Fruit fly (Drosophila melanogaster) whole organism, pupa: ENCODE data around the gene CG16713.

Experiments
- CG32121 ChIP-seq: fragments of 200-800 bp; sonication (Bioruptor generic); IDR thresholded peaks from 2 replicates; pipeline ENCODE4 v1.3.6; 2022; ENCODE audit warnings: missing biosample characterization, missing genetic modification characterization
- CG34367 ChIP-seq: fragments of 200-800 bp; sonication (Bioruptor generic); optimal IDR thresholded peaks from 2 replicates; lab custom pipeline; 2018; ENCODE audit warnings: missing biosample characterization, mild to moderate bottlenecking, missing genetic modification characterization
- CG9948 ChIP-seq: fragments of 200-800 bp; sonication (Bioruptor generic); optimal IDR thresholded peaks from 2 replicates; lab custom pipeline; 2018; ENCODE audit warnings: missing biosample characterization, mild to moderate bottlenecking, missing genetic modification characterization, moderate library complexity
- Pif1A ChIP-seq: fragments of 200-800 bp; sonication (Bioruptor generic); optimal IDR thresholded peaks from 3 replicates; lab custom pipeline; 2016; ENCODE audit warnings: missing biosample characterization, missing genetic modification characterization
- gl ChIP-seq: fragments of 200-800 bp; sonication (Bioruptor generic); optimal IDR thresholded peaks from 2 replicates; lab custom pipeline; 2018; ENCODE audit warnings: missing biosample characterization, mild to moderate bottlenecking, missing genetic modification characterization

DNA sequence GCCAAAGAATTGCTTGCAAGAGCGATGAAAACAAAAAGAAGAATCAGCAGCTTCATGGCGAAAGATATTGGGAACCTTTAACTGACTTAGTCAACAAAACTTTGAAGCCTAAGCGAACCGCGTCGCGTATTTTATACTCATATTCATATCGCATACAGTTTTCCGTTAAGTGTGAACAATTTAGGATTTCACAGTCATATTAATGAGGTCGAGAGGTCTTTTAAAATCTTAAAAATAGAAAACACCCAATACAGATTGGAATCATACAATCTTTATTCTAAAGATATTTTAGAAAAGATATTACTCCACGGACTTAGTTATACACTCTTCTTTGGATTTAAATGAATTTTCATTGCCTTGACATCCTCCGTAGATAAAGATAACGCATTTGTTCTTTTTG is 1.4 kb downstream of the CG16713 start, which contains the start of gene Acp24A4:
- no peak for TF ChIP-seq Pif1A (GFP tag; lab: Kevin White, UChicago)
- no peak for TF ChIP-seq CG32121 (GFP tag; lab: Robert Waterston, UW)
- TF ChIP-seq gl (tag; lab: Kevin White, UChicago), result no peak
- TF ChIP-seq CG34367 (tag; lab: Kevin White, UChicago), result no peak
- TF ChIP-seq CG9948 (tag; lab: Kevin White, UChicago), result no peak
